Worm (Caenorhabditis elegans): ENCODE data around the gene K07F5.14.

Gene K07F5.14

ce11 chrIV:9850931-9851330 is 11.1 kb upstream of the K07F5.14 start, which contains the start of gene ssp-10:
TSS of gene ssp-10 (minus strand) at chrIV:9851031.
- no peak for TF ChIP-seq unc-62 (GFP tag; optimal IDR thresholded peaks at IDR 0.05)

ce11 chrIV:9852250-9852649 is 9.8 kb upstream of the K07F5.14 start, which contains the start of gene ssq-1:
TSS of gene ssq-1 (plus strand) at chrIV:9852550.
- TF ChIP-seq unc-62 (GFP tag; optimal IDR thresholded peaks at IDR 0.05), result no peak

- TF ChIP-seq unc-62 (GFP tag; optimal IDR thresholded peaks at IDR 0.05), result no peak
Measured at ce11 chrIV:9852818-9853466, 9.1 kb upstream of the K07F5.14 start.

- no peak for TF ChIP-seq unc-62 (GFP tag; optimal IDR thresholded peaks at IDR 0.05)
Measured at ce11 chrIV:9854952-9855351, 7.1 kb upstream of the K07F5.14 start.

- TF ChIP-seq unc-62 (GFP tag; optimal IDR thresholded peaks at IDR 0.05), result no peak
Measured at ce11 chrIV:9855712-9856111, 6.3 kb upstream of the K07F5.14 start, which contains the start of gene K07F5.12. TSS of gene K07F5.12 (plus strand) at chrIV:9856012.

ce11 chrIV:9857952-9858488 is 4.0 kb upstream of the K07F5.14 start, which contains the start of gene npp-1:
TSS of gene npp-1 (plus strand) at chrIV:9858488.
- no peak for TF ChIP-seq unc-62 (GFP tag; optimal IDR thresholded peaks at IDR 0.05)

- no peak for TF ChIP-seq unc-62 (GFP tag; optimal IDR thresholded peaks at IDR 0.05)
Measured at ce11 chrIV:9858970-9859369, 3.1 kb upstream of the K07F5.14 start.

ce11 chrIV:9863817-9864216 is 1.8 kb downstream of the K07F5.14 start, which contains the start of gene K07F5.16:
TSS of gene K07F5.16 (plus strand) at chrIV:9864117.
- no peak for TF ChIP-seq unc-62 (GFP tag; optimal IDR thresholded peaks at IDR 0.05)

ce11 chrIV:9864778-9865177 is 2.8 kb downstream of the K07F5.14 start, which contains the start of the genes K07F5.15 and K07F5.22:
TSS of gene K07F5.15 (plus strand) at chrIV:9865078.
TSS of gene K07F5.22 (plus strand) at chrIV:9865078.
- no peak for TF ChIP-seq unc-62 (GFP tag; optimal IDR thresholded peaks at IDR 0.05)

ce11 chrIV:9866865-9867264 is 4.8 kb downstream of the K07F5.14 start:
- no peak for TF ChIP-seq unc-62 (GFP tag; optimal IDR thresholded peaks at IDR 0.05)

- no peak for TF ChIP-seq unc-62 (GFP tag; optimal IDR thresholded peaks at IDR 0.05)
Measured at ce11 chrIV:9867915-9868314, 5.9 kb downstream of the K07F5.14 start.

- no peak for TF ChIP-seq unc-62 (GFP tag; optimal IDR thresholded peaks at IDR 0.05)
Measured at ce11 chrIV:9869344-9869743, 7.3 kb downstream of the K07F5.14 start.

- no peak for TF ChIP-seq unc-62 (GFP tag; optimal IDR thresholded peaks at IDR 0.05)
Measured at ce11 chrIV:9872210-9872609, 10.2 kb downstream of the K07F5.14 start.

- TF ChIP-seq unc-62 (GFP tag; optimal IDR thresholded peaks at IDR 0.05), result no peak
Measured at ce11 chrIV:9872786-9873185, 10.8 kb downstream of the K07F5.14 start.

- no peak for TF ChIP-seq unc-62 (GFP tag; optimal IDR thresholded peaks at IDR 0.05)
Measured at ce11 chrIV:9873837-9874236, 11.8 kb downstream of the K07F5.14 start.

- no peak for TF ChIP-seq unc-62 (GFP tag; optimal IDR thresholded peaks at IDR 0.05)
Measured at ce11 chrIV:9875646-9876045, 13.6 kb downstream of the K07F5.14 start.

ce11 chrIV:9878893-9879379 is 16.9 kb downstream of the K07F5.14 start, which contains the start of gene nhr-4:
TSS of gene nhr-4 (plus strand) at chrIV:9879329.
- TF ChIP-seq unc-62 (GFP tag; optimal IDR thresholded peaks at IDR 0.05), result no peak

All from whole organism, dauer.